Fruit fly (Drosophila melanogaster): Measurements from ENCODE around the gene Kmn2.

Gene Kmn2

dm6 chr3R:7953041-7953788 is 47.9 kb downstream of the Kmn2 start:
- no peak for TF ChIP-seq CG8478 (optimal IDR thresholded peaks at IDR 0.05)
- no peak for TF ChIP-seq CTCF (optimal IDR thresholded peaks at IDR 0.05)

All from S2 (cell line).